Fruit fly (Drosophila melanogaster): ENCODE results near the gene CG9682.

CG9682 gene

DNA sequence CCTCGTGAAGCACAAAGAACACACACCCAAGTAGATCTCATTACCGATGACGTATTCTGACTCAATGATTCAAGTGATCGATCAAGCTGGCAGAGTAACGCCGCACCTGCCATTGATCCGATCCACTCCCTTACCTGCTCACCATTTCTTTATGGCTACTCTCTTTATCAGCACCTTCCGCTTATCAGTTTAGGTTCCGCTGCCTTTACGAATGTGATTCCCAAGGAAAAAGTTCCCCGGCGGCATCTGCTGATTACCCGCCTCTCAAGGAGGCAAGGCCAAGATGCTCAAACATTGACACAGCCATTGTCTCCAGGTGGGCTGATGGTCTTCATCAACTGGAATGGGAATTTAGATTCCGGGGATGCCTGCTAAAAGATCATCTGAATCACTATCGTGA lies 35.7 kb upstream of the CG9682 start:
- TF ChIP-seq Snoo (tag; optimal IDR thresholded peaks at IDR 0.05) = no peak
- no peak for TF ChIP-seq CG14655 (GFP tag; optimal IDR thresholded peaks at IDR 0.05)
- no peak for TF ChIP-seq Pif1B (GFP tag; optimal IDR thresholded peaks at IDR 0.05)
- no peak for TF ChIP-seq CG13204 (GFP tag; optimal IDR thresholded peaks at IDR 0.05)
- no peak for TF ChIP-seq CG15710 (tag; optimal IDR thresholded peaks at IDR 0.05)
- no peak for TF ChIP-seq fd96Ca (GFP tag; IDR thresholded peaks at IDR 0.05)
- TF ChIP-seq rn (GFP tag; IDR thresholded peaks at IDR 0.05) = no peak
- TF ChIP-seq CG8159 (tag; optimal IDR thresholded peaks at IDR 0.05) = no peak
- TF ChIP-seq D1 (tag; optimal IDR thresholded peaks at IDR 0.05) = no peak
- TF ChIP-seq gl (tag; optimal IDR thresholded peaks at IDR 0.05) = no peak
- no peak for TF ChIP-seq CG34367 (tag; optimal IDR thresholded peaks at IDR 0.05)
- no peak for TF ChIP-seq CG32121 (GFP tag; IDR thresholded peaks at IDR 0.05)
- no peak for TF ChIP-seq CG4496 (GFP tag; IDR thresholded peaks at IDR 0.05)
- TF ChIP-seq Pif1A (GFP tag; optimal IDR thresholded peaks at IDR 0.05) = no peak
- no peak for TF ChIP-seq CG10348 (GFP tag; IDR thresholded peaks at IDR 0.05)
- TF ChIP-seq Ets98B (GFP tag; IDR thresholded peaks at IDR 0.05) = no peak
- no peak for TF ChIP-seq CG12605 (GFP tag; IDR thresholded peaks at IDR 0.05)
- no peak for TF ChIP-seq CG9948 (tag; optimal IDR thresholded peaks at IDR 0.05)
- no peak for TF ChIP-seq CG8301 (tag; optimal IDR thresholded peaks at IDR 0.05)
- TF ChIP-seq CG17806 (tag; optimal IDR thresholded peaks at IDR 0.05) = no peak

dm6 chr3R:30216210-30216609 lies 34.5 kb upstream of the CG9682 start, which contains the start of gene CecC:
Gene CecC, plus strand, starts transcription at chr3R:30216484.
- TF ChIP-seq Snoo (tag; optimal IDR thresholded peaks at IDR 0.05) (no peak), CG12605 (GFP tag; IDR thresholded peaks at IDR 0.05) (no peak), Pif1B (GFP tag; optimal IDR thresholded peaks at IDR 0.05) (no peak), CG8159 (tag; optimal IDR thresholded peaks at IDR 0.05) (no peak), gl (tag; optimal IDR thresholded peaks at IDR 0.05) (no peak), CG9948 (tag; optimal IDR thresholded peaks at IDR 0.05) (no peak), CG10348 (GFP tag; IDR thresholded peaks at IDR 0.05) (no peak), CG14655 (GFP tag; optimal IDR thresholded peaks at IDR 0.05) (no peak), CG4496 (GFP tag; IDR thresholded peaks at IDR 0.05) (no peak)

- TF ChIP-seq CG14655 (GFP tag; optimal IDR thresholded peaks at IDR 0.05) = no peak
Measured at dm6 chr3R:30222236-30222635, 28.5 kb upstream of the CG9682 start.

DNA sequence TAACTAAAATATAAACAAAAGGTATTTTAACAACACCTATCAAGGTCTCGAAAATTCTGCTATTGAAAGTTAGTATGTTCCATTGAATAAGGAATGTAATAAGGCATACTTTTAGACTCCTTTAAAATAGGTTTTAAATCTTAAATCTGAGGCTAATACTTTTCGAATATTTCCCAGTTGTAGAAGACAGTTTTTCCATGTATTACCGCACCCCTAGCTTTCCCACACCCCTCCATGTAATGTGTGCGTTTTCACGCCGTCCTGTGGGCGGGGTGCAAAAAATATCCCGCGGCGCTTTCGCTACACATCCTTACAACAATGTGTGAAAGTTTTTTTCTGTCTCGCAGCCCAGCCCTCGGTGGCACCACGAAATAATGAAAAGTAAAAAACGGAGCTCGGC lies 26.2 kb upstream of the CG9682 start:
- TF ChIP-seq CG8301 (tag; optimal IDR thresholded peaks at IDR 0.05) (no peak), gl (tag; optimal IDR thresholded peaks at IDR 0.05) (no peak), Snoo (tag; optimal IDR thresholded peaks at IDR 0.05) (no peak), CG8159 (tag; optimal IDR thresholded peaks at IDR 0.05) (no peak), CG9948 (tag; optimal IDR thresholded peaks at IDR 0.05) (no peak), D1 (tag; optimal IDR thresholded peaks at IDR 0.05) (no peak), rn (GFP tag; IDR thresholded peaks at IDR 0.05) (no peak), fd96Ca (GFP tag; IDR thresholded peaks at IDR 0.05) (no peak), Pif1B (GFP tag; optimal IDR thresholded peaks at IDR 0.05) (no peak), CG10348 (GFP tag; IDR thresholded peaks at IDR 0.05) (no peak), CG14655 (GFP tag; optimal IDR thresholded peaks at IDR 0.05) (no peak), CG15710 (tag; optimal IDR thresholded peaks at IDR 0.05) (no peak)

DNA sequence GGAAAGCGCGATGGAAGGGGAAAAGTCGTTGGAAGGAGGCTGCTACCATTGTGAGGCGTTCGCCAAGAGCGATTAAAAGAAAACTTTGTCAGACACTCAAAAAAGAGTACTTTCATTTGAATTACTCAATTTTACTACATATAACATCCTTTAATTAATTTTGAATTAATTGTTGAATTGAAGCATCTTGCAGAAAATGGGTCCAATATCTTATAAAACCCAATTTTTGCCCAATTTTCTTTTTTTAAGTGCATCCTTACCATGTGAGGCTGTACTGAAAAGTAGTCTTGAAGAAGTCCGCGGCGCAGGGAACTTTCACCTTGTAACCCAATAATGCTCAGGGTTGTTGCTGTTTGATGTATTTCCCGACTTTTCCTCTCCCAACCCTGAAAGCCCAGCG lies 15.5 kb upstream of the CG9682 start:
- TF ChIP-seq CG8301 (tag; optimal IDR thresholded peaks at IDR 0.05) = no peak
- no peak for TF ChIP-seq EcR (GFP tag; optimal IDR thresholded peaks at IDR 0.05)
- no peak for TF ChIP-seq CG12605 (GFP tag; IDR thresholded peaks at IDR 0.05)
- no peak for TF ChIP-seq CG4496 (GFP tag; IDR thresholded peaks at IDR 0.05)
- no peak for TF ChIP-seq CG10348 (GFP tag; IDR thresholded peaks at IDR 0.05)
- TF ChIP-seq fd96Ca (GFP tag; IDR thresholded peaks at IDR 0.05) = no peak
- no peak for TF ChIP-seq gl (tag; optimal IDR thresholded peaks at IDR 0.05)
- TF ChIP-seq CG9948 (tag; optimal IDR thresholded peaks at IDR 0.05) = no peak
- TF ChIP-seq Pif1A (GFP tag; optimal IDR thresholded peaks at IDR 0.05) = no peak
- no peak for TF ChIP-seq Snoo (tag; optimal IDR thresholded peaks at IDR 0.05)
- TF ChIP-seq CG17806 (tag; optimal IDR thresholded peaks at IDR 0.05) = no peak
- no peak for TF ChIP-seq rn (GFP tag; IDR thresholded peaks at IDR 0.05)
- no peak for TF ChIP-seq CG15710 (tag; optimal IDR thresholded peaks at IDR 0.05)
- TF ChIP-seq Ets98B (GFP tag; IDR thresholded peaks at IDR 0.05) = no peak
- no peak for TF ChIP-seq CG14655 (GFP tag; optimal IDR thresholded peaks at IDR 0.05)
- no peak for TF ChIP-seq CG34367 (tag; optimal IDR thresholded peaks at IDR 0.05)

dm6 chr3R:30236994-30237393 lies 13.7 kb upstream of the CG9682 start:
- no peak for TF ChIP-seq CG14655 (GFP tag; optimal IDR thresholded peaks at IDR 0.05)
- TF ChIP-seq CG12605 (GFP tag; IDR thresholded peaks at IDR 0.05) = no peak
- no peak for TF ChIP-seq CG15710 (tag; optimal IDR thresholded peaks at IDR 0.05)
- TF ChIP-seq CG17806 (tag; optimal IDR thresholded peaks at IDR 0.05) = no peak
- TF ChIP-seq CG10348 (GFP tag; IDR thresholded peaks at IDR 0.05) = no peak
- TF ChIP-seq CG32121 (GFP tag; IDR thresholded peaks at IDR 0.05) = no peak
- no peak for TF ChIP-seq rn (GFP tag; IDR thresholded peaks at IDR 0.05)
- TF ChIP-seq EcR (GFP tag; optimal IDR thresholded peaks at IDR 0.05) = no peak
- no peak for TF ChIP-seq Snoo (tag; optimal IDR thresholded peaks at IDR 0.05)
- no peak for TF ChIP-seq D1 (tag; optimal IDR thresholded peaks at IDR 0.05)
- no peak for TF ChIP-seq CG4496 (GFP tag; IDR thresholded peaks at IDR 0.05)
- no peak for TF ChIP-seq CG8301 (tag; optimal IDR thresholded peaks at IDR 0.05)
- no peak for TF ChIP-seq CG9948 (tag; optimal IDR thresholded peaks at IDR 0.05)

DNA sequence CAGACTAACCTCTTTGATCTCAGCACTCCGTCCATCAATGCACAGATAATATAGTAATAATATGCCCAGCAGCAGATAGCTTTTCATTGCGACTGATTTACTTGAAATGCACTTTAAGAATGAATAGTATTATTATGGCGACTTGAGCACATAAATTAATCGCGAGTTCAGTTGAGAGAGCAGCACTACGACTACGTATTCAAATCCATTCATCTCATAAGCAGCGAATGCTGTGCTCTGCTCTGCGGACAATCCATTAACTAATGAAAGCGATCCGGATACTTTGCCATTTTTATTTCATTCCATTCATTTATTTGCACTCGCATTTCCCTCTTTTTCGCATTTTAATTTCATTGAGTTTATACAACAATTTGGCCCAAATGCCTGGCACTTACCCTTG lies 13.1 kb upstream of the CG9682 start, which contains the start of gene CG43448:
Gene CG43448, minus strand, starts transcription at position 101 of the 400 bp plus-strand sequence.
- TF ChIP-seq rn (GFP tag; IDR thresholded peaks at IDR 0.05) (no peak), CG8301 (tag; optimal IDR thresholded peaks at IDR 0.05) (no peak), CG34367 (tag; optimal IDR thresholded peaks at IDR 0.05) (no peak), EcR (GFP tag; optimal IDR thresholded peaks at IDR 0.05) (no peak), CG13204 (GFP tag; optimal IDR thresholded peaks at IDR 0.05) (no peak), Snoo (tag; optimal IDR thresholded peaks at IDR 0.05) (no peak), CG10348 (GFP tag; IDR thresholded peaks at IDR 0.05) (no peak), gl (tag; optimal IDR thresholded peaks at IDR 0.05) (no peak), Ets98B (GFP tag; IDR thresholded peaks at IDR 0.05) (no peak), fd96Ca (GFP tag; IDR thresholded peaks at IDR 0.05) (no peak), CG12605 (GFP tag; IDR thresholded peaks at IDR 0.05) (no peak), Pif1B (GFP tag; optimal IDR thresholded peaks at IDR 0.05) (no peak), CG17806 (tag; optimal IDR thresholded peaks at IDR 0.05) (no peak), CG4496 (GFP tag; IDR thresholded peaks at IDR 0.05) (no peak), CG9948 (tag; optimal IDR thresholded peaks at IDR 0.05) (no peak), D1 (tag; optimal IDR thresholded peaks at IDR 0.05) (no peak), Pif1A (GFP tag; optimal IDR thresholded peaks at IDR 0.05) (no peak)

All from whole organism, pupa.